Worm (Caenorhabditis elegans): ENCODE measurements around the gene str-16.

DNA sequence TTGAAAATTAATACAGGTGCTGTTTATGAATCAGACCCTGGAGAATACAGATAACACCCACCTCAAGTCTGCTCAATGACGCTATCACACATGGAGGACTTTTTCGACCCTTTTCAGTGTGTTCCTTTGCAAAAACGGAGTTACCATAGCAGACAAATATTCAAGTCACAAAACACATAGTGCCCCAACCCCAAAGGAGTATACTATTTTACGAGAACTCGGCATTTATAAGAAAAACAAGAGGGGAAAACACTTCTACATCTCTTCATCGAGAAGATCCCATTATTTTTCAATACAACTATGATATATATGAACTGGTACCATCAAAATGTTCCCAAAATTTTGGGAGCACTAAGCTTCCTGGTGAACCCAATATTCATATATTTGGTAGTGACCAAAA is 8.0 kb downstream of the str-16 start, which contains the start of gene srj-7:
- no peak for TF ChIP-seq nhr-76 (tag; optimal IDR thresholded peaks at IDR 0.05)
- TF ChIP-seq unc-62 (GFP tag; optimal IDR thresholded peaks at IDR 0.05): no peak

Data from whole organism, L3 larva.